Fruit fly (Drosophila melanogaster) Kc167 (cell line): Measurements from ENCODE around the gene Pax.

Experiments used
- Myc ChIP-seq: fragments of >200 bp; optimal IDR thresholded peaks from 2 replicates; lab custom pipeline; 2017; ENCODE audit warnings: missing external identifiers
- Sin3A ChIP-seq: fragments of >200 bp; optimal IDR thresholded peaks from 2 replicates; lab custom pipeline; 2018; ENCODE audit warnings: missing external identifiers
- h ChIP-seq: fragments of >200 bp; optimal IDR thresholded peaks from 3 replicates; lab custom pipeline; 2018; ENCODE audit warnings: missing external identifiers
- insv ChIP-seq: fragments of >200 bp; optimal IDR thresholded peaks from 3 replicates; lab custom pipeline; 2018; ENCODE audit warnings: missing external identifiers
- psq ChIP-seq: fragments of >200 bp; optimal IDR thresholded peaks from 2 replicates; lab custom pipeline; 2017; ENCODE audit warnings: missing external identifiers
- ttk ChIP-seq: sonication (Bioruptor generic); optimal IDR thresholded peaks from 2 replicates; lab custom pipeline; 2017; ENCODE audit warnings: missing external identifiers

Gene Pax

dm6 chr2L:19426330-19426781 is at the start of gene Pax:
Gene Pax, minus strand, starts transcription at chr2L:19426596.
- TF ChIP-seq insv (lab: Kevin White, UChicago) (no peak), Myc (no peak), Sin3A (lab: Kevin White, UChicago) (no peak)

DNA sequence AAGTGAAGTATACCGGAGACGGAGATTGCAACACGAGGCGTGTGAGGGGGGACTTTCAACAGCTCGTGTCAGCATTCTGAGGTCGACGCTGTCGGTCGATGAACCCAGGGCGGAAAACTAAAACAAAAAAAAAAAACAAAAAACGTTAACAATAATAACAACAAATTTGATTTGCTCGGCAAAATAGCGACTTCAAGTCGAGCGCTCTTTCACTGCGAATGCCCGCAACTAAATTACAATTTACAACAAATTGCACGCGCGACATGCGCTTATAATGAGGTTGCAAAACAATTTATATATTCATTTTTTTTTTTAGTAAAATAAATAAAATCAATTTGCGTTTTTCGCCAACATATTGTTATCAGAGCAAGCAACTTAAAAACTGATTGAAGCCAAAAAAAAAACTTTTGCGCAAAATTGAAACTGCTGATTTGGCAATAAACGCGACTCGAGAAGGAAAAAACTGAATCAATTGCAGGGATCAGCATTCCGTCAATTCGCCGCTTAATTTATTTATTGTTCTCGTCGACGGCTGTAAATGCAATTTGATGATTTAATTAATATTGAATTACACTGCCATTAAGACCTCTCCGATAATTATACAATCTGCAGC is 47.1 kb upstream of the Pax start:
- TF ChIP-seq h (lab: Kevin White, UChicago) (no peak), insv (lab: Kevin White, UChicago) (no peak), Myc (no peak), ttk (lab: Kevin White, UChicago) (no peak), Sin3A (lab: Kevin White, UChicago) (no peak), psq (lab: Kevin White, UChicago) (no peak)

DNA sequence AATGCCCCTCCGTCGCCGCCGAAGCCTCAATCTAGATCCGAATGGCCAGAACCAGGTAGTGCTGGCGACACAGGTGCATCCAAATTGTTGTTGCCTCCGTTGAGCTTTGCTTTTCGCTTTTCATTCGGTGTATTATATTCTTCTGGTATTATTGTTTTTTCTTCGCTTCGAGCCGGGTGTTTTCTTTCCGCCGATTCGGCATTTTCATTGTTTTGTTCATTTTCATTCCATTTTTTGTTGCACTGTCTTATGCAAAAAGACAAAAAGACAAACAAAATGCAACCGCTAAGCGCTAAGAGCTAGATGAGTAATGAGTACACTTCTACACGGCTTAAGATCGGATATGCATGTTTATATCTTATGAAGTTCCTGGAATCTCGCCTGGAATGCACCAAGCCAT is 45.9 kb upstream of the Pax start:
- no peak for TF ChIP-seq psq (lab: Kevin White, UChicago)
- no peak for TF ChIP-seq Myc
- no peak for TF ChIP-seq h (lab: Kevin White, UChicago)
- no peak for TF ChIP-seq insv (lab: Kevin White, UChicago)
- TF ChIP-seq ttk (lab: Kevin White, UChicago) = no peak
- no peak for TF ChIP-seq Sin3A (lab: Kevin White, UChicago)

DNA sequence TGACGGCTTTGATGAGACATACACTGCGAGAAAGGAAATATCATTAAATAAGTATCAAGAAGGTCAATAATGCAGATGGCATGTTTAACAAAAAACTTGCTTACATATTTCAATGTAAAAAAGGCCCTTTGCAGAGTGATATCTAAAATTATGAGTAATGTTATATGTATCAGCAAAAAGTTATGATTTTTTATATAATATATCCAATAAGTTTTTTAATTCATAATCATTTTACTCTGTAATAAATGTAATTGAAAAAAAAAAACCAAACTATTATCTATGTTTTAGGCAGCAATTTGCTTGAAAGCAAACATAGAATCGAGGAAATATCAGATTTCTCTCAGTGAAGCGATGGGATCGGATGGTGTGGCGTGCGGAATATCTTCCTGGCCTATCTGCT is 43.4 kb upstream of the Pax start:
- TF ChIP-seq Myc = no peak
- no peak for TF ChIP-seq Sin3A (lab: Kevin White, UChicago)
- TF ChIP-seq h (lab: Kevin White, UChicago) = no peak
- no peak for TF ChIP-seq insv (lab: Kevin White, UChicago)
- no peak for TF ChIP-seq psq (lab: Kevin White, UChicago)
- TF ChIP-seq ttk (lab: Kevin White, UChicago) = no peak

- TF ChIP-seq ttk (lab: Kevin White, UChicago) = no peak
- TF ChIP-seq h (lab: Kevin White, UChicago) = no peak
- TF ChIP-seq insv (lab: Kevin White, UChicago) = no peak
- TF ChIP-seq psq (lab: Kevin White, UChicago) = no peak
These were observed 42.7 kb upstream of the Pax start for dm6 chr2L:19469090-19469489.

DNA sequence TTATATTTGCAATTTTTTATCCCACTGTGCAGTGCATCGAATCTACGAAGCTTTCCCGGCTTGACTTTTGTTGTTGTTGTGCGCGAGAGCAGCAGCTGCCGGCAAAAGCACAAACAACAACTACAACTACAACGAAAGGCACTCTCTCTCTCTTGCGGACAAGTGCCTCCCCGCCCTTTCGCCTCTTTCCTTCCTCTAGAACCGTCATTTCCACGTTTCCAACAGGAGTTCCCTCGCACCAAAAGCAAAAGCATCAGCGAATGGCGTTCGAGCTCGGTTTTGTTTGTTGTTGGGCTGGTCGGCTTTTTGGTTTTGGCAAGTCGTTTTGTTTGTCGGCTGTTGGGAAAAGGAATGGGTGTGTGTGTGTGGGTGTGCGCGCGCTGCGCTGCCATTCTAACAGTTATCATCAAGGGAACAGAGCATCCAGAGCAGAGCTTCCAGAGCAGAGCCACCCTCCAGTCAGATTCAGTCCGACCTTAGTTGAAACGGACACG is 37.5 kb upstream of the Pax start, which contains the start of gene tj:
Gene tj (plus strand): TSS at position 444 of the 494 bp plus-strand sequence.
- TF ChIP-seq insv (lab: Kevin White, UChicago) = no peak
- no peak for TF ChIP-seq Sin3A (lab: Kevin White, UChicago)
- TF ChIP-seq h (lab: Kevin White, UChicago) = no peak
- TF ChIP-seq Myc = no peak
- TF ChIP-seq ttk (lab: Kevin White, UChicago) = no peak
- TF ChIP-seq psq (lab: Kevin White, UChicago) = no peak

DNA sequence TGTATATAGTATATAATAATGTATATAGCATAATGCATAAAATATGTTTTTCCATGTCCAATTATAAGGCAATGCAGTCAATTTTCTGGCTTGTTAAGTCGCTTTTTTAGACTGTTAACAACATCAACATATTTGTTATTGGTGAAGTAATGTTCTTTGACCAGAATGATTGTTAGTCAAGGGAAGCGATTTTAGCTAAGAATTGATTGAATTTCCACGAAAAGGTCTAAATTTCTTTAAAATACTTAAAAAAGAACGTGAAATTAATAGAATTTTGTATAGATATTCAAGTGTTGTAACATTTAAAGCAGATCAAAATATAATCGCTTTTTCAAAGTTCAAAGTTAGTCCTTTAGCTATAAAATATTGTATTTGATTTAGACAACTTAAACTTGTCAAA is 37.0 kb upstream of the Pax start:
- TF ChIP-seq psq (lab: Kevin White, UChicago) (no peak), Sin3A (lab: Kevin White, UChicago) (no peak), Myc (no peak), h (lab: Kevin White, UChicago) (no peak)

DNA sequence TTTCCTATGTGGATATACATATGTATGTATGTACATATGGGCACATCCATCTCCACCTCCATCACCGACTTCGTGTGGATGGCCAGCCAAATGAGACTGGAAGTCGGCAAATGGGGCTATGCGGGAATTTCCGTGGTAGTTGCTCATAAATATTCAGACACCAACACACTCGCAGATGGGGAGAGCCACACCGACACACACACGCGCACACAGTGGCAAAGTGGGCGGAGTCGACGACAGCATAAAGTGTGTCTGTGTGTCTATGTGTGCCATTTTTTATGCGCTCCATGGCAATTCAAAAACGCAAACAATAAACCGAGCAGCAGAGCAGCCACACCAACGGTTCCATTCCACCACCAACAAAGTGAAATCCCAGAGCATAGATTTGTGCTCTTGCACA is 36.5 kb upstream of the Pax start:
- TF ChIP-seq ttk (lab: Kevin White, UChicago) (no peak), insv (lab: Kevin White, UChicago) (no peak)

DNA sequence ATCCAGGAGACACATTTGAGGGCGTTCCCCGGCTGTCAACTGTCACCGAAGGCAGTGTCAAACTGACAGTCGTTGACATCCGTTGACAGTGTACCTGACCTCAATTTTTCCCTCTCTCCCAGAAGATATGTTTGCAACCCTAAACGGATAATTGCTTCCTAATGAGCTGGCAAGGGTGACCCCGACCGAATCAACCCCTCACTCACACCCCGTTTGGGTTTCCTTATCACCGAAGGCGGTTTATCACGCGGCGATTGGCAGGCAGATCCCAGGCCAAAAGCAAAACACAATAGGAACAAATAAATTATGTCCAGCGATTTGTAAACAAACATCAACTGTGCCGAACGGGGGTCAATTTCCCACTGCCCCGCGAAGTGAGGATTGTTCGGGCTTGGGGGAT is 33.0 kb upstream of the Pax start:
- TF ChIP-seq ttk (lab: Kevin White, UChicago) = no peak
- no peak for TF ChIP-seq psq (lab: Kevin White, UChicago)
- TF ChIP-seq insv (lab: Kevin White, UChicago) = no peak

DNA sequence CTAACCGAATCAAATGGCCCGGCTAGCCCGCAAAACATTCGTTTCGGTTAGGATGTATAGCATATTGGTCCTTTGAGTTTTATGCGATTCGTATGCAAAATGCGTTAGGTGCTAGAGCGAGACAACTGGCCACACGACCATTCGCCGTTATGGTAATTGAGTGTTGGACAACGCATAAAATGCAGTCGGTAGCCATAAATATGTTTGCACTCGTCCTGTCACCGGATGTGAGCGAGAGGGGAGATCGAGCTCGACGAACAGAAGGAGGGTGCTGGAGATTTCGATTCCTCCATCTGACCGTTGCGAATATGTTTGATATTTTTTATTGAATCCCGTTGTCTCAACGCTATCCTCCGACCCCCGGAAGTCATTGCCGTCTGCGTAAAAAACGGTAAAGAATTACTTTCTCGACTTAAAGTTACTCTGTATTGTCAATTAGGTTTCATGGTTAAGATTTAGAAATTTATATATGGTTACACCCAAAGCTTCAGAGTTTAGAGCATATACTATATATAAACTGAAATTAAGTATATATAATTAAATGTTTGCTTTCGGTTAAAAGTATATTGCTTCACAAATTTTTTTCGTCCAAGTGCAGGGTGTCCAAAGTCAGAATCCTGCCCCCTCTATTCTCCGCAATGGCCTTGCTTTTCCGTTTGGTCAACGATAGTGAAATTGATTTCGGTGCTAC is 31.6 kb upstream of the Pax start:
- TF ChIP-seq psq (lab: Kevin White, UChicago) = no peak
- TF ChIP-seq insv (lab: Kevin White, UChicago) = no peak
- no peak for TF ChIP-seq ttk (lab: Kevin White, UChicago)
- no peak for TF ChIP-seq Myc
- no peak for TF ChIP-seq h (lab: Kevin White, UChicago)
- TF ChIP-seq Sin3A (lab: Kevin White, UChicago) = no peak

DNA sequence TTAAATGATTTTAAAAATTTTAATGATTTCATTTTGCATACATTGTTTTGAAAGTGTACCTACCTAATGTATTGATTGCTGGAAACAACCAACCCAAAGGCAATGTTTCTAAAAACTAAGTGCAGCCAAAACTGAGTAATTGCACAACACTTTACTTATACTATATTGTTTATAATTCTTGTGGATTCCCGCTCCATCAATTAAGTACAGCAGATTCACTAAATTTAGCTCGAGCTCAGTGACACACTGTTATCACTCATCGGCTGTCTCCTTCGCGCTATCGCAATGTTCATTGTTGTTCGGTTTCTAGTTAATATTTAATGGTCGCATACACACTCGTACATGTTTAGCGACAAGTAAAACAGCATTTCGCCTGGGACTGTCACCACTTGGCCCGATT is 29.3 kb upstream of the Pax start:
- TF ChIP-seq Myc (no peak), insv (lab: Kevin White, UChicago) (no peak), psq (lab: Kevin White, UChicago) (no peak), ttk (lab: Kevin White, UChicago) (no peak), Sin3A (lab: Kevin White, UChicago) (no peak), h (lab: Kevin White, UChicago) (no peak)

DNA sequence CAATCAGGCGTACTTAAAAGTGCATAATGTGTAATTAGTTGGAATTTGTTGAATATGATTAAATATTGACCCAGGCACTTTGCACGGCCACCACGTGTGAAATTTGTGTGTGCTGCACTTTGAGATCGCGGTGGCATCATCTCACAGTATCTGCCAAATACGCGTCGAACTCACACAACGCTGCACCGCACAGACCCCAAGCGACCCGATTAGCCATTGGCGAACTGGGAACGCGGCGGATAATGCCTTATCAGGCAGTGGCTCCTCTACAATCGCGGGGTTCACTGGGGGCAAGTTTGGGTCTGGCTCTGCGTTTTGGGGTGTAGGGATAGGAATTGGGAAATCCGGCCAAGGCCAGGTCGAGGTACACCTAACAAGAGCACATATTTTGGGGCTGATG is 28.8 kb upstream of the Pax start:
- TF ChIP-seq Myc (no peak), Sin3A (lab: Kevin White, UChicago) (no peak), h (lab: Kevin White, UChicago) (no peak), psq (lab: Kevin White, UChicago) (no peak), ttk (lab: Kevin White, UChicago) (no peak), insv (lab: Kevin White, UChicago) (no peak)
